Fruit fly (Drosophila melanogaster): ENCODE data around the gene Hibch.

dm6 chr3R:15363608-15364007 lies 6.6 kb downstream of the Hibch start, which contains the start of gene CG6171:
- TF ChIP-seq sima (GFP tag; optimal IDR thresholded peaks at IDR 0.05) (no peak), ap (GFP tag; IDR thresholded peaks at IDR 0.05) (no peak), Elba2 (GFP tag; optimal IDR thresholded peaks at IDR 0.05) (no peak), CG8478 (optimal IDR thresholded peaks at IDR 0.05) (no peak), CG12219 (GFP tag; optimal IDR thresholded peaks at IDR 0.05) (no peak), CG12155 (GFP tag; optimal IDR thresholded peaks at IDR 0.05) (no peak)
